Worm (Caenorhabditis elegans): ENCODE measurements around the gene skr-20.

The skr-20 gene

ce11 chrX:13250163-13250562, 26.8 kb upstream of the skr-20 start:
- TF ChIP-seq pha-4 (tag; optimal IDR thresholded peaks at IDR 0.05) (peak; percentile 90), hsf-1 (GFP tag; IDR thresholded peaks at IDR 0.05) (no peak), lin-40 (tag; optimal IDR thresholded peaks at IDR 0.05) (peak; percentile 31), atf-7 (tag; optimal IDR thresholded peaks at IDR 0.05) (peak; percentile 38), repo-1 (tag; optimal IDR thresholded peaks at IDR 0.05) (peak; percentile 16), lin-35 (GFP tag; optimal IDR thresholded peaks at IDR 0.05) (no peak), die-1 (tag; optimal IDR thresholded peaks at IDR 0.05) (no peak), nhr-179 (tag; optimal IDR thresholded peaks at IDR 0.05) (no peak), egl-44 (GFP tag; IDR thresholded peaks at IDR 0.05) (no peak), nhr-27 (tag; optimal IDR thresholded peaks at IDR 0.05) (no peak), nfya-1 (tag; optimal IDR thresholded peaks at IDR 0.05; ENCODE audit: borderline replicate concordance, insufficient read depth) (no peak), ztf-22 (GFP tag; optimal IDR thresholded peaks at IDR 0.05) (no peak), lsy-27 (tag; optimal IDR thresholded peaks at IDR 0.05; ENCODE audit: borderline replicate concordance, insufficient read depth) (no peak), hmg-20 (GFP tag; IDR thresholded peaks at IDR 0.05) (no peak), gei-17 (GFP tag; optimal IDR thresholded peaks at IDR 0.05) (no peak), madf-8 (GFP tag; conservative IDR thresholded peaks at IDR 0.05) (no peak), ztf-28 (GFP tag; IDR thresholded peaks at IDR 0.05) (no peak), tbp1 (GFP tag; optimal IDR thresholded peaks at IDR 0.05) (peak; percentile 12), cebp-1 (GFP tag; IDR thresholded peaks at IDR 0.05) (0 out of 2 replicates have a peak, but pooled peaks have one; percentile 21), cebp-1 (tag; optimal IDR thresholded peaks at IDR 0.05) (peak; percentile 45), let-526 (GFP tag; IDR thresholded peaks at IDR 0.05) (0 out of 2 replicates have a peak, but pooled peaks have one; percentile 18), hlh-26 (GFP tag; conservative IDR thresholded peaks at IDR 0.05) (no peak), ztf-25 (GFP tag; IDR thresholded peaks at IDR 0.05) (no peak), C06A6.2 (GFP tag; conservative IDR thresholded peaks at IDR 0.05) (no peak), madf-10 (tag; optimal IDR thresholded peaks at IDR 0.05) (no peak), rec-8 (tag; optimal IDR thresholded peaks at IDR 0.05) (no peak), lin-26 (GFP tag; IDR thresholded peaks at IDR 0.05) (no peak), ZK185.1 (tag; optimal IDR thresholded peaks at IDR 0.05; ENCODE audit: poor library complexity, severe bottlenecking) (peak; percentile 30), egrh-3 (GFP tag; IDR thresholded peaks at IDR 0.05) (no peak), mel-28 (tag; optimal IDR thresholded peaks at IDR 0.05; ENCODE audit: borderline replicate concordance) (no peak), lag-1 (GFP tag; IDR thresholded peaks at IDR 0.05) (no peak), zfh-2 (GFP tag; conservative IDR thresholded peaks at IDR 0.05) (no peak), snpc-3.4 (tag; optimal IDR thresholded peaks at IDR 0.05) (peak; percentile 12), unc-130 (GFP tag; optimal IDR thresholded peaks at IDR 0.05) (no peak), B0336.3 (GFP tag; IDR thresholded peaks at IDR 0.05) (peak; percentile 60; the same call in 1 of the 2 replicates), F33H1.4 (GFP tag; IDR thresholded peaks at IDR 0.05) (no peak), ztf-3 (GFP tag; optimal IDR thresholded peaks at IDR 0.05) (no peak), nhr-80 (tag; optimal IDR thresholded peaks at IDR 0.05) (peak; percentile 89), unc-62 (GFP tag; optimal IDR thresholded peaks at IDR 0.05) (no peak), dpff-1 (tag; optimal IDR thresholded peaks at IDR 0.05) (no peak), dpl-1 (GFP tag; optimal IDR thresholded peaks at IDR 0.05) (no peak), hlh-12 (tag; optimal IDR thresholded peaks at IDR 0.05) (no peak), attf-6 (GFP tag; IDR thresholded peaks at IDR 0.05) (no peak), dox-1 (GFP tag; IDR thresholded peaks at IDR 0.05) (peak; percentile 38; the same call in 1 of the 2 replicates), ztf-6 (GFP tag; IDR thresholded peaks at IDR 0.05) (no peak)

All from whole organism, young adult.